Fruit fly (Drosophila melanogaster) whole organism, embryonic: ENCODE data around the gene THADA.

Source experiments
- Abd-B ChIP-seq: fragments of 200-800 bp; sonication (Bioruptor generic); optimal IDR thresholded peaks from 2 replicates; lab custom pipeline; 2018; ENCODE audit warnings: missing biosample characterization, mild to moderate bottlenecking, missing genetic modification characterization, moderate library complexity
- CG10209 ChIP-seq: fragments of 200-800 bp; sonication (Bioruptor generic); optimal IDR thresholded peaks from 3 replicates; lab custom pipeline; 2017; ENCODE audit warnings: missing biosample characterization, mild to moderate bottlenecking, missing genetic modification characterization, missing genetic modification reagents
- CG12071 ChIP-seq: fragments of 200-800 bp; sonication (Bioruptor generic); optimal IDR thresholded peaks from 3 replicates; lab custom pipeline; 2018; ENCODE audit warnings: missing biosample characterization, mild to moderate bottlenecking, missing genetic modification characterization
- CG12299 ChIP-seq: fragments of 200-800 bp; sonication (Bioruptor generic); optimal IDR thresholded peaks from 2 replicates; lab custom pipeline; 2018; ENCODE audit warnings: missing biosample characterization, mild to moderate bottlenecking, missing genetic modification characterization
- CG12391 ChIP-seq: fragments of 200-800 bp; sonication (Bioruptor generic); optimal IDR thresholded peaks from 3 replicates; lab custom pipeline; 2018; ENCODE audit warnings: missing biosample characterization, mild to moderate bottlenecking, missing genetic modification characterization, moderate library complexity
- CG12659 ChIP-seq: fragments of 200-800 bp; sonication (Bioruptor generic); optimal IDR thresholded peaks from 3 replicates; lab custom pipeline; 2017; ENCODE audit warnings: mild to moderate bottlenecking, missing biosample characterization, missing genetic modification reagents, missing genetic modification characterization
- CG13775 ChIP-seq: fragments of 200-800 bp; sonication (Bioruptor generic); optimal IDR thresholded peaks from 3 replicates; lab custom pipeline; 2017; ENCODE audit warnings: missing biosample characterization, mild to moderate bottlenecking, missing genetic modification characterization
- CG13894 ChIP-seq: fragments of 200-800 bp; sonication (Bioruptor generic); optimal IDR thresholded peaks from 3 replicates; lab custom pipeline; 2018; ENCODE audit warnings: missing biosample characterization, mild to moderate bottlenecking, missing genetic modification characterization, moderate library complexity
- CG15479 ChIP-seq: fragments of 200-800 bp; sonication (Bioruptor generic); optimal IDR thresholded peaks from 3 replicates; lab custom pipeline; 2019; ENCODE audit warnings: missing biosample characterization, mild to moderate bottlenecking, missing genetic modification characterization, moderate library complexity
- CG17361 ChIP-seq: fragments of 200-800 bp; sonication (Bioruptor generic); IDR thresholded peaks from 3 replicates; pipeline ENCODE4 v1.3.6; 2022; ENCODE audit warnings: missing biosample characterization, missing genetic modification characterization
- CG2678 ChIP-seq: fragments of 200-800 bp; sonication (Bioruptor generic); optimal IDR thresholded peaks from 3 replicates; lab custom pipeline; 2019; ENCODE audit warnings: missing biosample characterization, mild to moderate bottlenecking, missing genetic modification characterization, moderate library complexity
- CG32767 ChIP-seq: fragments of 200-800 bp; sonication (Bioruptor generic); IDR thresholded peaks from 2 replicates; pipeline ENCODE4 v1.3.6; 2022; ENCODE audit warnings: missing biosample characterization, missing genetic modification characterization
- CG42726 ChIP-seq: fragments of 200-800 bp; sonication (Bioruptor generic); IDR thresholded peaks from 2 replicates; pipeline ENCODE4 v1.3.6; 2022; ENCODE audit warnings: missing biosample characterization, missing genetic modification characterization; ENCODE audit not compliant: partially characterized antibody
- CG5180 ChIP-seq: fragments of 200-800 bp; sonication (Bioruptor generic); optimal IDR thresholded peaks from 3 replicates; lab custom pipeline; 2017; ENCODE audit warnings: missing biosample characterization, missing genetic modification characterization, mild to moderate bottlenecking, moderate library complexity, missing genetic modification reagents
- CG7271 ChIP-seq: fragments of 200-800 bp; sonication (Bioruptor generic); optimal IDR thresholded peaks from 2 replicates; lab custom pipeline; 2018; ENCODE audit warnings: missing biosample characterization, mild to moderate bottlenecking, missing genetic modification characterization, moderate library complexity
- CG7745 ChIP-seq: fragments of 200-800 bp; sonication (Bioruptor generic); optimal IDR thresholded peaks from 2 replicates; lab custom pipeline; 2018; ENCODE audit warnings: missing biosample characterization, mild to moderate bottlenecking, missing genetic modification characterization, moderate library complexity
- CG7963 ChIP-seq: fragments of 200-800 bp; sonication (Bioruptor generic); IDR thresholded peaks from 3 replicates; pipeline ENCODE4 v1.3.6; 2022; ENCODE audit warnings: missing biosample characterization, missing genetic modification characterization; ENCODE audit not compliant: partially characterized antibody
- Dfd ChIP-seq, 2 experiments: fragments of >200 bp; optimal IDR thresholded peaks; 2 replicates each; lab custom pipeline; 2017; ENCODE audit warnings: missing biosample characterization in 2 of 2, missing genetic modification characterization in 2 of 2
- GATAe ChIP-seq: fragments of 200-800 bp; sonication (Bioruptor generic); conservative IDR thresholded peaks from 2 replicates; pipeline ENCODE4 v1.3.6; 2022; ENCODE audit warnings: missing biosample characterization, missing genetic modification characterization
- Hey ChIP-seq: fragments of 200-800 bp; sonication (Bioruptor generic); optimal IDR thresholded peaks from 3 replicates; lab custom pipeline; 2018; ENCODE audit warnings: missing biosample characterization, mild to moderate bottlenecking, missing genetic modification characterization
- Hr78 ChIP-seq, 2 experiments: fragments of 200-800 bp in 1 of 2; fragments of >200 bp in 1 of 2; sonication (Bioruptor generic) in 1 of 2; optimal IDR thresholded peaks; 2 replicates each; lab custom pipeline; 2017 to 2019; ENCODE audit warnings: missing biosample characterization in 2 of 2, missing genetic modification characterization in 2 of 2, mild to moderate bottlenecking in 1 of 2, moderate library complexity in 1 of 2
- Jarid2 ChIP-seq: fragments of 200-800 bp; sonication (Bioruptor generic); optimal IDR thresholded peaks from 3 replicates; lab custom pipeline; 2017; ENCODE audit warnings: mild to moderate bottlenecking, missing biosample characterization, missing genetic modification reagents, missing genetic modification characterization
- MESR4 ChIP-seq: fragments of 200-800 bp; sonication (Bioruptor generic); optimal IDR thresholded peaks from 2 replicates; lab custom pipeline; 2018; ENCODE audit warnings: missing biosample characterization, mild to moderate bottlenecking, missing genetic modification characterization, moderate library complexity
- Meics ChIP-seq: fragments of 200-800 bp; sonication (Bioruptor generic); optimal IDR thresholded peaks from 2 replicates; lab custom pipeline; 2017; ENCODE audit warnings: missing biosample characterization, mild to moderate bottlenecking, missing genetic modification characterization
- Oli ChIP-seq: fragments of 200-800 bp; sonication (Bioruptor generic); optimal IDR thresholded peaks from 2 replicates; lab custom pipeline; 2018; ENCODE audit warnings: missing biosample characterization, mild to moderate bottlenecking, missing genetic modification characterization, moderate library complexity
- Rx ChIP-seq: fragments of 200-800 bp; sonication (Bioruptor generic); IDR thresholded peaks from 2 replicates; pipeline ENCODE4 v1.3.6; 2022; ENCODE audit warnings: missing biosample characterization, missing genetic modification characterization
- Sin3A ChIP-seq: fragments of >200 bp; optimal IDR thresholded peaks from 2 replicates; lab custom pipeline; 2018
- Trl ChIP-seq, 3 experiments: fragments of >200 bp in 2 of 3; fragments of 200-800 bp in 1 of 3; sonication (Bioruptor generic) in 1 of 3; optimal IDR thresholded peaks; 2 replicates in 1 of 3; 3 replicates in 2 of 3; lab custom pipeline; 2016 to 2017; ENCODE audit warnings: missing biosample characterization in 1 of 3, missing genetic modification characterization in 1 of 3
- bigmax ChIP-seq: fragments of 200-800 bp; sonication (Bioruptor generic); optimal IDR thresholded peaks from 2 replicates; lab custom pipeline; 2018; ENCODE audit warnings: missing biosample characterization, mild to moderate bottlenecking, missing genetic modification characterization
- br ChIP-seq: fragments of >200 bp; optimal IDR thresholded peaks from 2 replicates; lab custom pipeline; 2017
- cg ChIP-seq: fragments of 200-800 bp; sonication (Bioruptor generic); optimal IDR thresholded peaks from 3 replicates; lab custom pipeline; 2019; ENCODE audit warnings: missing biosample characterization, mild to moderate bottlenecking, missing genetic modification characterization, moderate library complexity
- chinmo ChIP-seq: fragments of 200-800 bp; sonication (Bioruptor generic); IDR thresholded peaks from 4 replicates; pipeline ENCODE4 v1.3.6; 2022; ENCODE audit warnings: missing biosample characterization, missing genetic modification characterization; ENCODE audit not compliant: partially characterized antibody
- crp ChIP-seq, 2 experiments: fragments of 200-800 bp; sonication (Bioruptor generic); optimal IDR thresholded peaks; 2 replicates in 1 of 2; 3 replicates in 1 of 2; lab custom pipeline; 2017; ENCODE audit warnings: missing biosample characterization in 2 of 2, missing genetic modification characterization in 2 of 2, mild to moderate bottlenecking in 1 of 2, moderate library complexity in 1 of 2
- fd102C ChIP-seq: fragments of 200-800 bp; sonication (Bioruptor generic); optimal IDR thresholded peaks from 2 replicates; lab custom pipeline; 2018; ENCODE audit warnings: missing biosample characterization, mild to moderate bottlenecking, missing genetic modification characterization, moderate library complexity
- ham ChIP-seq: fragments of 200-800 bp; sonication (Bioruptor generic); IDR thresholded peaks from 2 replicates; pipeline ENCODE4 v1.3.6; 2022; ENCODE audit warnings: missing biosample characterization, missing genetic modification characterization
- hth ChIP-seq: fragments of >200 bp; optimal IDR thresholded peaks from 2 replicates; lab custom pipeline; 2017; ENCODE audit warnings: inconsistent platforms
- insv ChIP-seq, 2 experiments: fragments of 200-800 bp; sonication (Bioruptor generic); optimal IDR thresholded peaks; 3 replicates each; lab custom pipeline; 2016 to 2018; ENCODE audit warnings: missing biosample characterization in 2 of 2, missing genetic modification characterization in 2 of 2
- nerfin-2 ChIP-seq: fragments of 200-800 bp; sonication (Bioruptor generic); IDR thresholded peaks from 2 replicates; pipeline ENCODE4 v1.3.6; 2022; ENCODE audit warnings: missing biosample characterization, missing genetic modification characterization; ENCODE audit not compliant: partially characterized antibody
- odd ChIP-seq: fragments of 200-800 bp; sonication (Bioruptor generic); optimal IDR thresholded peaks from 2 replicates; lab custom pipeline; 2017; ENCODE audit warnings: missing biosample characterization, mild to moderate bottlenecking, missing genetic modification characterization
- seq ChIP-seq: fragments of 200-800 bp; sonication (Bioruptor generic); IDR thresholded peaks from 2 replicates; pipeline ENCODE4 v1.3.6; 2022; ENCODE audit warnings: missing biosample characterization, missing genetic modification characterization
- shn ChIP-seq: fragments of 200-800 bp; sonication (Bioruptor generic); optimal IDR thresholded peaks from 3 replicates; lab custom pipeline; 2016; ENCODE audit warnings: missing biosample characterization, missing genetic modification characterization
- slbo ChIP-seq: fragments of 200-800 bp; sonication (Bioruptor generic); IDR thresholded peaks from 2 replicates; pipeline ENCODE4 v1.3.6; 2022; ENCODE audit warnings: missing biosample characterization, missing genetic modification characterization
- sqz ChIP-seq: fragments of 200-800 bp; sonication (Bioruptor generic); optimal IDR thresholded peaks from 3 replicates; lab custom pipeline; 2018; ENCODE audit warnings: missing biosample characterization, mild to moderate bottlenecking, missing genetic modification characterization
- unpg ChIP-seq: fragments of 200-800 bp; sonication (Bioruptor generic); optimal IDR thresholded peaks from 3 replicates; lab custom pipeline; 2018; ENCODE audit warnings: missing biosample characterization, mild to moderate bottlenecking, missing genetic modification characterization, moderate library complexity
- usp ChIP-seq: fragments of >200 bp; optimal IDR thresholded peaks from 2 replicates; lab custom pipeline; 2017; ENCODE audit warnings: missing biosample characterization, missing genetic modification characterization
- vvl ChIP-seq: fragments of 200-800 bp; sonication (Bioruptor generic); IDR thresholded peaks from 2 replicates; pipeline ENCODE4 v1.3.6; 2022; ENCODE audit warnings: missing biosample characterization, missing genetic modification characterization
- wor ChIP-seq: fragments of 200-800 bp; sonication (Bioruptor generic); IDR thresholded peaks from 2 replicates; pipeline ENCODE4 v1.3.6; 2022; ENCODE audit warnings: missing biosample characterization, missing genetic modification characterization

THADA gene

DNA sequence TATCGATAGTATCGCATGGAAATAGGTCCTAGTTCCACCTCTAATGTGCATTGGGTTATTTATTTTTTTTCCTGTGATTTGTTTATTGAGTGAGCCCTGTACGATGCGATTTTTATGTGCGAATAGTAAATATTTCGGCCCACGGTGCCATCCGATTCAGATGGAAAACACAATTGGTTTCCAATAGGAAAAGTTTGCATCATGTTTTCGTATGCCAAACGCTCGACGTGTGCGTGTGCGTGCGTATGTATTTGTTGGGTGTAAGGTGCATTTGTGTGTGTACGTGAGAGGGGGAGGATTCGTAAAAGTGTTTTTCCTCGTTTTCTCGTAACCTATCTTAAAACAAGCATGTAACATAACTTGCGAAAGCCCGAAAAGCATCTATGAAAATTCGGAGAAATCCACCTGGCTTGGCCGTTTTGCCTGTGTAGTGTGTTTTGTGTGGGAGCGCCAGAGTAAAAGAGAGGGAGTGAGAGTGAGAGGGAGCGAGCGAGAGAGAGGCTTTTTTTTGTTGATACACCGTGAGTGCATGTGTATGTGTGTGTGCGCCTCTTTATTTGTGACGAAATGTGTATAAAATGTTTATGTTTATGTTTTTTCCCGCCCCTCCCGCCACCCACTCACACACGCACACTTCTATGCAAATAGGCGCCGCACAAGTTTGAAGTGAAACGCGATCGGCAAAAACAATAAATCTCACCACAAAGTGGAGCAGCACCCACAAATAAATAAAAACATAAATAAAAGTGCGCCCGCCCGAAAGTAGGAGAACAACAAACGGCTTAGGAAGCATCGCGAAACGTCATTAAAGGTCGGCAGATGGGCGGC lies 1.0 kb upstream of the THADA start, which contains the start of gene Hers (continued):
- TF ChIP-seq CG12299 (tag; lab: Kevin White, UChicago) (no peak), CG15479 (GFP tag; lab: Kevin White, UChicago) (peak; percentile 40), fd102C (GFP tag; lab: Kevin White, UChicago) (no peak), chinmo (peak; percentile 3; the same call in 1 of the 4 replicates), CG42726 (GFP tag; lab: Robert Waterston, UW) (no peak), odd (GFP tag; lab: Kevin White, UChicago) (no peak), br (lab: Kevin White, UChicago) (no peak), ham (no peak), Sin3A (lab: Kevin White, UChicago) (peak; percentile 32), Rx (GFP tag; lab: Robert Waterston, UW) (no peak), Hey (tag; lab: Kevin White, UChicago) (no peak), crp (GFP tag; optimal IDR thresholded peaks at IDR 0.05; lab: Kevin White, UChicago) (no peak), CG12071 (GFP tag; lab: Kevin White, UChicago) (no peak), CG7271 (tag; lab: Kevin White, UChicago) (no peak), cg (peak; percentile 96), Abd-B (GFP tag; lab: Kevin White, UChicago) (peak; percentile 7), CG7745 (no peak), Jarid2 (GFP tag; lab: Kevin White, UChicago) (peak; percentile 24), CG17361 (no peak), Meics (peak; percentile 36), hth (lab: Kevin White, UChicago) (no peak), CG2678 (tag; lab: Kevin White, UChicago) (no peak), GATAe (GFP tag; lab: Robert Waterston, UW) (no peak), MESR4 (GFP tag; lab: Kevin White, UChicago) (peak; percentile 80), seq (GFP tag; lab: Robert Waterston, UW) (0 out of 2 replicates have a peak, but pooled peaks have one; percentile 12), usp (GFP tag; lab: Kevin White, UChicago) (no peak), Hr78 (GFP tag; optimal IDR thresholded peaks at IDR 0.05; lab: Kevin White, UChicago) (peak in 1 of 2 experiments; percentile 48), CG5180 (peak; percentile 52), CG12391 (tag; lab: Kevin White, UChicago) (no peak), wor (GFP tag; lab: Robert Waterston, UW) (no peak), CG7963 (GFP tag; lab: Robert Waterston, UW) (no peak), CG13775 (GFP tag; lab: Kevin White, UChicago) (no peak), CG32767 (GFP tag; lab: Robert Waterston, UW) (peak; percentile 15; the same call in 1 of the 2 replicates), shn (GFP tag; lab: Kevin White, UChicago) (no peak), vvl (GFP tag; lab: Robert Waterston, UW) (peak; percentile 15; the same call in 1 of the 2 replicates), Oli (tag; lab: Kevin White, UChicago) (no peak), insv (GFP tag; optimal IDR thresholded peaks at IDR 0.05; lab: Kevin White, UChicago) (peak in 1 of 2 experiments; percentile 65), CG13894 (tag; lab: Kevin White, UChicago) (no peak), sqz (GFP tag; lab: Kevin White, UChicago) (peak; percentile 85), unpg (GFP tag; lab: Kevin White, UChicago) (no peak), CG12659 (GFP tag; lab: Kevin White, UChicago) (peak; percentile 42), slbo (GFP tag; lab: Robert Waterston, UW) (0 out of 2 replicates have a peak, but pooled peaks have one; percentile 26), nerfin-2 (GFP tag; lab: Robert Waterston, UW) (0 out of 2 replicates have a peak, but pooled peaks have one; percentile 68), bigmax (GFP tag; lab: Kevin White, UChicago) (no peak), Trl (optimal IDR thresholded peaks at IDR 0.05; lab: Kevin White, UChicago) (peak; percentile 73 to 94), Trl (GFP tag; optimal IDR thresholded peaks at IDR 0.05; lab: Kevin White, UChicago) (no peak), CG10209 (GFP tag; lab: Kevin White, UChicago) (no peak), Dfd (GFP tag; optimal IDR thresholded peaks at IDR 0.05; lab: Kevin White, UChicago) (no peak)
